Fruit fly (Drosophila melanogaster) whole organism, wandering third instar larva: ENCODE data around the gene Osi18.

Experiments
- Abd-B ChIP-seq: fragments of >200 bp; optimal IDR thresholded peaks from 2 replicates; lab custom pipeline; 2017; ENCODE audit warnings: missing biosample characterization, missing genetic modification characterization
- Rel ChIP-seq, 2 experiments: fragments of 200-800 bp; sonication (Bioruptor generic) in 1 of 2; optimal IDR thresholded peaks; 2 replicates in 1 of 2; 3 replicates in 1 of 2; lab custom pipeline; 2016 to 2019; ENCODE audit warnings: mild to moderate bottlenecking in 2 of 2, missing biosample characterization in 2 of 2, missing genetic modification characterization in 2 of 2, moderate library complexity in 1 of 2
- Vsx2 ChIP-seq: fragments of 200-300, 225-300 bp; sonication (Bioruptor generic); optimal IDR thresholded peaks from 2 replicates; lab custom pipeline; 2018; ENCODE audit warnings: missing biosample characterization, missing genetic modification characterization; ENCODE audit not compliant: partially characterized antibody
- br ChIP-seq: fragments of 200-800 bp; sonication (Bioruptor generic); optimal IDR thresholded peaks from 2 replicates; lab custom pipeline; 2016; ENCODE audit warnings: missing biosample characterization, missing genetic modification characterization
- brk ChIP-seq: fragments of 200-800 bp; sonication (Bioruptor generic); optimal IDR thresholded peaks from 2 replicates; lab custom pipeline; 2016; ENCODE audit warnings: missing biosample characterization, mild to moderate bottlenecking, missing genetic modification characterization
- h ChIP-seq: fragments of 200-800 bp; sonication (Bioruptor generic); optimal IDR thresholded peaks from 3 replicates; lab custom pipeline; 2016; ENCODE audit warnings: missing biosample characterization, mild to moderate bottlenecking, missing genetic modification characterization
- pan ChIP-seq: fragments of >200 bp; optimal IDR thresholded peaks from 2 replicates; lab custom pipeline; 2017
- rgr ChIP-seq: fragments of 200-800 bp; sonication (Bioruptor generic); optimal IDR thresholded peaks from 3 replicates; lab custom pipeline; 2016; ENCODE audit warnings: missing biosample characterization, mild to moderate bottlenecking, missing genetic modification characterization
- usp ChIP-seq: fragments of >200 bp; optimal IDR thresholded peaks from 2 replicates; lab custom pipeline; 2017; ENCODE audit warnings: missing biosample characterization, missing genetic modification characterization

DNA sequence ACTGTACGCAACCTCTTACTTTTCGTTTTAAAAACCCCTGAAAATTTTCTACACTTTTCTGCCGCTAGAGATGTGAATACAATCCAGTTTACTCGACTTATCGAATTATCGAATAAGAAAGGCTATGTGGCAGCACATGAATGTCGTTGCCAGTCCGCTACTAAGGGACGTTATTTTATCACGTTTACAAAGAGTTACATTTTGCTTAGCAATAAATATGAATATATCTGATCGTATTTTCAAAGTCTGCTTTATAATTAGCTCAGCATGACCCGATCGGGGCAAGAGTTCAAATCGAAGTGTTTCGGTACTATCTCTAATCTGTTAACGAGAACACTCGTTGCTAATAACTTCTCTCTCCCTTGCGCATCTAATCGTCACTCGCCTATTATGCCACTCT lies 38.1 kb downstream of the Osi18 start, which contains the start of gene CG42724:
- TF ChIP-seq Abd-B (GFP tag; lab: Kevin White, UChicago) (no peak), pan (no peak), h (GFP tag; lab: Kevin White, UChicago) (no peak), br (GFP tag; lab: Kevin White, UChicago) (no peak), Rel (GFP tag; optimal IDR thresholded peaks at IDR 0.05; lab: Kevin White, UChicago) (no peak), Rel (tag; optimal IDR thresholded peaks at IDR 0.05; lab: Kevin White, UChicago) (no peak), Vsx2 (GFP tag; lab: Kevin White, UChicago) (no peak), rgr (GFP tag; lab: Kevin White, UChicago) (no peak), usp (no peak), brk (GFP tag; lab: Kevin White, UChicago) (no peak)
